Fruit fly (Drosophila melanogaster): ENCODE measurements around the gene CG8043.

The CG8043 gene

dm6 chr3R:8659907-8660660, 16.6 kb upstream of the CG8043 start (continued):
- TF ChIP-seq CG34224 (GFP tag; IDR thresholded peaks at IDR 0.05; ENCODE audit: partially characterized antibody) (peak; percentile 81), CG4707 (GFP tag; optimal IDR thresholded peaks at IDR 0.05) (no peak), CG30431 (GFP tag; optimal IDR thresholded peaks at IDR 0.05) (no peak), row (GFP tag; IDR thresholded peaks at IDR 0.05) (peak; percentile 55), emc (GFP tag; optimal IDR thresholded peaks at IDR 0.05) (peak; percentile 37), pan (optimal IDR thresholded peaks at IDR 0.05) (no peak), pan (GFP tag; optimal IDR thresholded peaks at IDR 0.05 in 1 of 2, IDR thresholded peaks at IDR 0.05 in 1 of 2) (peak in 1 of 2 experiments; percentile 10), CG2120 (GFP tag; optimal IDR thresholded peaks at IDR 0.05) (peak; percentile 42), Eip74EF (GFP tag; optimal IDR thresholded peaks at IDR 0.05) (peak in 1 of 2 experiments; percentile 14), sisA (GFP tag; IDR thresholded peaks at IDR 0.05) (no peak), Rfx (GFP tag; IDR thresholded peaks at IDR 0.05) (peak; percentile 83), ftz-f1 (GFP tag; optimal IDR thresholded peaks at IDR 0.05) (peak; percentile 74), CG1647 (GFP tag; optimal IDR thresholded peaks at IDR 0.05) (peak; percentile 27), CG14050 (GFP tag; IDR thresholded peaks at IDR 0.05) (no peak), CG8924 (tag; optimal IDR thresholded peaks at IDR 0.05) (peak; percentile 48), Tbp (GFP tag; optimal IDR thresholded peaks at IDR 0.05) (no peak), Six4 (GFP tag; optimal IDR thresholded peaks at IDR 0.05) (no peak), hb (GFP tag; IDR thresholded peaks at IDR 0.05; ENCODE audit: partially characterized antibody) (peak; percentile 94), maf-S (GFP tag; optimal IDR thresholded peaks at IDR 0.05) (peak; percentile 40), fd102C (GFP tag; optimal IDR thresholded peaks at IDR 0.05) (no peak), CG5245 (GFP tag; optimal IDR thresholded peaks at IDR 0.05) (peak; percentile 43), CG16813 (GFP tag; IDR thresholded peaks at IDR 0.05; ENCODE audit: partially characterized antibody) (peak; percentile 92), E2f1 (GFP tag; IDR thresholded peaks at IDR 0.05) (peak; percentile 13; the same call in 1 of the 2 replicates), pros (GFP tag; optimal IDR thresholded peaks at IDR 0.05) (peak; percentile 35), Lhr (GFP tag; optimal IDR thresholded peaks at IDR 0.05) (peak; percentile 90), Side (GFP tag; optimal IDR thresholded peaks at IDR 0.05) (peak; percentile 73), CG2116 (GFP tag; optimal IDR thresholded peaks at IDR 0.05) (peak; percentile 99), Scr (GFP tag; IDR thresholded peaks at IDR 0.05; ENCODE audit: partially characterized antibody) (peak; percentile 82), Trl (optimal IDR thresholded peaks at IDR 0.05) (no peak), Trl (GFP tag; optimal IDR thresholded peaks at IDR 0.05) (peak; percentile 49), pita (GFP tag; optimal IDR thresholded peaks at IDR 0.05) (peak; percentile 88), stwl (tag; optimal IDR thresholded peaks at IDR 0.05) (peak; percentile 76), Atf3 (GFP tag; optimal IDR thresholded peaks at IDR 0.05) (no peak), CrebB (tag; optimal IDR thresholded peaks at IDR 0.05) (peak; percentile 67), CG12071 (GFP tag; optimal IDR thresholded peaks at IDR 0.05) (peak; percentile 37), CG4360 (GFP tag; IDR thresholded peaks at IDR 0.05) (peak; percentile 28; the same call in 1 of the 2 replicates), CG7271 (tag; optimal IDR thresholded peaks at IDR 0.05) (peak; percentile 66), CHES-1-like (GFP tag; optimal IDR thresholded peaks at IDR 0.05) (peak; percentile 73), CG2199 (GFP tag; IDR thresholded peaks at IDR 0.05) (peak; percentile 81; the same call in 1 of the 3 replicates), NC2β (GFP tag; optimal IDR thresholded peaks at IDR 0.05) (peak; percentile 63), sug (tag; optimal IDR thresholded peaks at IDR 0.05) (peak; percentile 64), CG6765 (GFP tag; optimal IDR thresholded peaks at IDR 0.05) (peak; percentile 48), CG32532 (GFP tag; IDR thresholded peaks at IDR 0.05) (peak; percentile 60; the same call in 1 of the 2 replicates), bbx (GFP tag; IDR thresholded peaks at IDR 0.05; ENCODE audit: partially characterized antibody) (peak; percentile 96), crp (GFP tag; optimal IDR thresholded peaks at IDR 0.05) (peak in 1 of 2 experiments; percentile 74), schlank (tag; optimal IDR thresholded peaks at IDR 0.05) (peak; percentile 16), tin (GFP tag; optimal IDR thresholded peaks at IDR 0.05) (peak; percentile 37), croc (GFP tag; conservative IDR thresholded peaks at IDR 0.05) (no peak), zen2 (GFP tag; IDR thresholded peaks at IDR 0.05; ENCODE audit: partially characterized antibody) (peak; percentile 68; the same call in 2 of the 3 replicates)
